Fruit fly (Drosophila melanogaster): Measurements from ENCODE around the gene CG6650.

dm6 chr3L:14059266-14059974 lies 28.2 kb downstream of the CG6650 start:
- TF ChIP-seq Oli (tag; optimal IDR thresholded peaks at IDR 0.05): no peak
- TF ChIP-seq dpn (GFP tag; optimal IDR thresholded peaks at IDR 0.05): no peak
- no peak for TF ChIP-seq Poxn (GFP tag; IDR thresholded peaks at IDR 0.05)
- no peak for TF ChIP-seq dysf (GFP tag; IDR thresholded peaks at IDR 0.05)
- TF ChIP-seq h (optimal IDR thresholded peaks at IDR 0.05): no peak
- TF ChIP-seq CG9797 (GFP tag; optimal IDR thresholded peaks at IDR 0.05): no peak
- TF ChIP-seq row (GFP tag; IDR thresholded peaks at IDR 0.05): no peak
- TF ChIP-seq CG11093 (GFP tag; IDR thresholded peaks at IDR 0.05): no peak

Measured in whole organism, embryonic.